Worm (Caenorhabditis elegans) whole organism, L3 larva: ENCODE measurements around the gene map-2.
"Not testable (repeated sequence)": the region's sequence is repeated elsewhere in the genome, so short reads cannot be mapped to it uniquely, and the experiment has no call there.

ENCODE experiments used
- aly-2 ChIP-seq: fragments of 150-350 bp; optimal IDR thresholded peaks from 2 replicates; lab custom pipeline; 2014; ENCODE audit warnings: missing biosample characterization, missing genetic modification characterization
- elt-1 ChIP-seq: fragments of 150-350 bp; optimal IDR thresholded peaks from 2 replicates; lab custom pipeline; 2014; ENCODE audit warnings: missing biosample characterization, missing genetic modification characterization
- fos-1 ChIP-seq: fragments of 150-350 bp; optimal IDR thresholded peaks from 2 replicates; lab custom pipeline; 2014; ENCODE audit warnings: missing biosample characterization, missing genetic modification characterization
- nfya-1 ChIP-seq: sonication (generic microtip); optimal IDR thresholded peaks from 2 replicates; lab custom pipeline; 2017; ENCODE audit warnings: missing genetic modification characterization, mild to moderate bottlenecking, missing compliant biosample characterization, antibody characterized with exemption, moderate library complexity; ENCODE audit not compliant: insufficient read depth
- tbx-2 ChIP-seq: sonication (generic microtip); optimal IDR thresholded peaks from 2 replicates; lab custom pipeline; 2016; ENCODE audit warnings: mild to moderate bottlenecking, missing genetic modification characterization, missing compliant biosample characterization

DNA sequence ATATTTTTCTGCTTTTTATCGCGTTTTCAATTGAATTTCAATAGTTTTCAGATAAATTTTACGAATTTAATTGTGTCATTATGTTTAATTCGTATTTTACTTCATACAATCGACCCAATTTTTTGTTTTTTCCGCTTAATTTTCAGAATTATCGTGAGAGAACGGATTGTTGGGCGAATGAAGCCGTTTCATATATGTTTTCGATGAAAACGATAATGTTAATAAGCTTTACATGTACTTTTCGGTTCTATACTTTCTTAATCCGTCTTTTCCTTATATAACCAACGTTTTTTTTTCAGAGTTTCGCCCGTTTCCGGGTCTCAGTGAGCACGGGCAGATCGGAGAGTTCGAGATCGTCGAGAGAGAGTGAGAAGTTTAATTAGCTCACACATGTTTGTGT is 40.6 kb upstream of the map-2 start, which contains the start of gene T06A10.2:
- not testable (repeated sequence) for TF ChIP-seq nfya-1; tbx-2 (tag; lab: Kevin White, UChicago); fos-1 (tag; lab: Kevin White, UChicago); elt-1 (tag; lab: Kevin White, UChicago); aly-2 (tag; lab: Kevin White, UChicago)
